Worm (Caenorhabditis elegans) whole organism, midembryonic: Measurements from ENCODE around the gene Y62H9A.16.

Experiments used
- cog-1 ChIP-seq: sonication (generic microtip); optimal IDR thresholded peaks from 2 replicates; lab custom pipeline; 2016; ENCODE audit warnings: missing genetic modification characterization, missing compliant biosample characterization
- flt-1 ChIP-seq: fragments of 200-800 bp; sonication (Bioruptor generic); IDR thresholded peaks from 2 replicates; pipeline ENCODE4 v1.3.6; 2022; ENCODE audit warnings: missing genetic modification characterization, missing compliant biosample characterization
- med-1 ChIP-seq: sonication (generic microtip); optimal IDR thresholded peaks from 2 replicates; lab custom pipeline; 2017; ENCODE audit warnings: missing genetic modification characterization, mild to moderate bottlenecking, missing compliant biosample characterization, antibody characterized with exemption, missing genetic modification reagents; ENCODE audit not compliant: insufficient read depth
- ztf-23 ChIP-seq: fragments of 200-800 bp; sonication (Bioruptor generic); IDR thresholded peaks from 2 replicates; pipeline ENCODE4 v1.3.6; 2022; ENCODE audit warnings: missing genetic modification reagents, missing genetic modification characterization, missing compliant biosample characterization

DNA sequence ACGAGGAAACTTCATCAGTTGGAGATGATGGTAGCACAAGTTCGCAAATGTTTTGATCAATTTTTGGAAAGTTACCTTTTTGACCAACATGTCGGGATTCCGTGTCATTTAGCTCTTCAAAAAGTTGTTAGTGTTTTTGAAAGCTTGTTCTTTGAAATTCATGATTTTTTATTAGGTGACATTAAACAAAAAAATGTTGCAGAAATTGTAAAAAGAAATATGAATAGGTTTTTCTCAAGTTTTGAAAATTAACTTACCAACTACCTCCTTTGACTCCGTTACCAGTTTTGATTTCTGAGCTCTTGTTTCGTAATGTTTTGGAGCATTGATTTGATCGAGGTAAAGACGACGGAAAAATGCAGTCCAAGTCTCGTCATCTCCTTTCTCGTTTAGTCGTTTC is 34.0 kb downstream of the Y62H9A.16 start:
- TF ChIP-seq flt-1 (GFP tag; lab: Robert Waterston, UW) = no peak
- TF ChIP-seq ztf-23 (GFP tag; lab: Robert Waterston, UW) = no peak
- no peak for TF ChIP-seq cog-1 (tag; lab: Kevin White, UChicago)
- TF ChIP-seq med-1 (GFP tag; lab: Kevin White, UChicago) = no peak
